Fruit fly (Drosophila melanogaster): Measurements from ENCODE around the gene CG3407.
A peak's percentile ranks its signal among the peaks of the same experiment; 100 is the strongest.

CG3407 gene

DNA sequence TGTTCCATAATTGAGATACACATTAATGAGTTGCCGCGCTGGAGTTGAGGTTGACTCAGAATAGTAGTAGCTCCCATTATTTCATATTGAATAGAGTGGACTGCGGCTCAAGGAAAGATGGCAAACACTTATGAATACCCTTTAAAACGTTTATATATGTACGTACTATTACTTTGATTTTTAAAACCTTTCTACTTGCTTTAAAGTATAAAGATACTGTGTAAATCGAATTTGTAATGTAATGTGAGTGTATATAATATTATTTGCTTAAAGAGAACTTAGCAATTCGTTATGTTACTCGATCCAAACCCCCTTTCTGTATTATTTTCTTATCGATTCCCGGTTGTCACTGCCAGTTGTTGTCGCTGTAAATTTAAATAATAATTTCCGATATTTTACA, 38.1 kb upstream of the CG3407 start (continued):
- TF ChIP-seq sc (optimal IDR thresholded peaks at IDR 0.05), result no peak
- TF ChIP-seq sc (GFP tag; optimal IDR thresholded peaks at IDR 0.05), result peak; percentile 24

DNA sequence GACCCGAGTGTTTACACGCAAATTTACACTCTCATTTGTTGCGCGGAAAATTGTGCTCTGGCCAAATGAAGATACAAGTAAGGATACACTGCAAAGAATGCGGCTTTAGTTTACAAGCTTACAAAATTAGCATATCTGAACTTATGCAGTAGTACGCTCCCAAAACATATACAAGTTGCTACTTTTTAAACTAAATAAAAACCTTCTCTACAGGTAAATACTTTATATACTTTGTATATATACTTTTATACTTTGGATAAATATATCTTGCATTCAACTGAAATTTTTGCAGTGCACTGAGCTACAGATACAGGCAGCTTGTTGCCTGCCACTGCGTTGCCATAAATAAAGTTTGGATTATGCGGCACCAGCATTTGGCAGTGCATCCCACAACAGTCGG, 34.7 kb upstream of the CG3407 start:
- TF ChIP-seq sens (GFP tag) (peak; percentile 58), E2f1 (GFP tag; IDR thresholded peaks at IDR 0.05) (no peak)

DNA sequence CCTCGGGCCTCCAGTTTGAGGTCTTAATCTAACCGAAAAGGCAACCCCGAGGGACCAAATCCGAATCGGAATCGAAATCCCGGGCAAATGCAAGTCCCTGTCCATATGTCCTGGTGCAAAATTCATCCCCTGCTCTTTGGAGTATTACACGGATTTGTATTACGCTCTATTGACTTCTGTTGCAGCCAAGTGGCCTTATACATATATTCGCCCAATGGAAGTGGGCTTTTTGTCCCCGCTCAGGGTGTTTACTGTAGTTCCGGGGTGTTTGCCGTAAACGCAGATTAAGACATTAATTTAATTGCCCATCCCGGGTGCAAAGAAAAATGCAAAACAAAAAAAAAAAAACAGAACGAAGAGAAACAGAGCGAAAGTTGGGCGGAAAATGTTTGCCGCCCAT, 33.3 kb upstream of the CG3407 start:
- TF ChIP-seq Xrp1 (GFP tag; IDR thresholded peaks at IDR 0.05), result no peak
- peak; percentile 83 for TF ChIP-seq pros (GFP tag; optimal IDR thresholded peaks at IDR 0.05)
- TF ChIP-seq CG8944 (GFP tag; optimal IDR thresholded peaks at IDR 0.05), result no peak
- no peak for TF ChIP-seq Drgx (GFP tag; IDR thresholded peaks at IDR 0.05)
- peak; percentile 38 for TF ChIP-seq Nf-YC (tag; optimal IDR thresholded peaks at IDR 0.05)
- TF ChIP-seq CG2202 (tag; optimal IDR thresholded peaks at IDR 0.05), result no peak
- no peak for TF ChIP-seq CG9797 (GFP tag; optimal IDR thresholded peaks at IDR 0.05)
- TF ChIP-seq bigmax (GFP tag; optimal IDR thresholded peaks at IDR 0.05), result no peak
- no peak for TF ChIP-seq CG9932 (GFP tag; IDR thresholded peaks at IDR 0.05)
- no peak for TF ChIP-seq CG43689 (GFP tag; IDR thresholded peaks at IDR 0.05)
- TF ChIP-seq ato (GFP tag; IDR thresholded peaks at IDR 0.05; ENCODE audit: partially characterized antibody), result no peak
- 0 out of 3 replicates have a peak, but pooled peaks have one; percentile 34 for TF ChIP-seq CG2199 (GFP tag; IDR thresholded peaks at IDR 0.05)
- TF ChIP-seq vvl (GFP tag; IDR thresholded peaks at IDR 0.05), result no peak
- no peak for TF ChIP-seq inv (GFP tag; IDR thresholded peaks at IDR 0.05; ENCODE audit: partially characterized antibody)
- no peak for TF ChIP-seq Asciz (GFP tag; optimal IDR thresholded peaks at IDR 0.05)
- no peak for TF ChIP-seq CG33557 (GFP tag; optimal IDR thresholded peaks at IDR 0.05)
- TF ChIP-seq Bteb2 (GFP tag; optimal IDR thresholded peaks at IDR 0.05), result no peak
- peak; percentile 77 for TF ChIP-seq grau (tag; optimal IDR thresholded peaks at IDR 0.05)
- no peak for TF ChIP-seq Stat92E (GFP tag; optimal IDR thresholded peaks at IDR 0.05)
- TF ChIP-seq B-H1 (GFP tag; IDR thresholded peaks at IDR 0.05), result no peak
- no peak for TF ChIP-seq CG2875 (GFP tag; optimal IDR thresholded peaks at IDR 0.05)
- no peak for TF ChIP-seq disco-r (GFP tag; optimal IDR thresholded peaks at IDR 0.05)
- no peak for TF ChIP-seq ab (GFP tag; optimal IDR thresholded peaks at IDR 0.05)
- TF ChIP-seq kah (GFP tag; optimal IDR thresholded peaks at IDR 0.05), result no peak
- no peak for TF ChIP-seq Dip2 (GFP tag; IDR thresholded peaks at IDR 0.05)
- peak; percentile 41 for TF ChIP-seq oc (tag; optimal IDR thresholded peaks at IDR 0.05)
- TF ChIP-seq Lim3 (GFP tag; IDR thresholded peaks at IDR 0.05), result no peak
- TF ChIP-seq HmgD (GFP tag; optimal IDR thresholded peaks at IDR 0.05), result no peak
- no peak for TF ChIP-seq YL-1 (GFP tag; optimal IDR thresholded peaks at IDR 0.05)
- peak; percentile 36 for TF ChIP-seq kni (GFP tag; optimal IDR thresholded peaks at IDR 0.05)
- no peak for TF ChIP-seq fru (optimal IDR thresholded peaks at IDR 0.05)
- TF ChIP-seq MBD-R2 (GFP tag; IDR thresholded peaks at IDR 0.05), result no peak
- TF ChIP-seq CG17612 (GFP tag; IDR thresholded peaks at IDR 0.05), result no peak
- no peak for TF ChIP-seq danr (GFP tag; IDR thresholded peaks at IDR 0.05)
- no peak for TF ChIP-seq ftz-f1 (GFP tag; optimal IDR thresholded peaks at IDR 0.05)
- no peak for TF ChIP-seq al (GFP tag; IDR thresholded peaks at IDR 0.05)
- no peak for TF ChIP-seq CG12744 (GFP tag; optimal IDR thresholded peaks at IDR 0.05)
- TF ChIP-seq Dip3 (GFP tag; optimal IDR thresholded peaks at IDR 0.05), result no peak
- no peak for TF ChIP-seq B-H2 (GFP tag; optimal IDR thresholded peaks at IDR 0.05)
- TF ChIP-seq lilli (GFP tag; optimal IDR thresholded peaks at IDR 0.05), result no peak
- TF ChIP-seq CG3281 (GFP tag; optimal IDR thresholded peaks at IDR 0.05), result no peak
- no peak for TF ChIP-seq Hand (GFP tag; optimal IDR thresholded peaks at IDR 0.05)
- no peak for TF ChIP-seq CG11398 (GFP tag; optimal IDR thresholded peaks at IDR 0.05)
- TF ChIP-seq slou (GFP tag; optimal IDR thresholded peaks at IDR 0.05), result no peak
- TF ChIP-seq stwl (tag; optimal IDR thresholded peaks at IDR 0.05), result no peak
- no peak for TF ChIP-seq CG13287 (GFP tag; IDR thresholded peaks at IDR 0.05; ENCODE audit: partially characterized antibody)

Measured in whole organism, embryonic.